Fruit fly (Drosophila melanogaster) whole organism, wandering third instar larva: ENCODE results near the gene CG15483.

Source experiments
- Abd-B ChIP-seq: fragments of >200 bp; optimal IDR thresholded peaks from 2 replicates; lab custom pipeline; 2017; ENCODE audit warnings: missing biosample characterization, missing genetic modification characterization
- Hnf4 ChIP-seq: fragments of 200-800 bp; sonication (Bioruptor generic); optimal IDR thresholded peaks from 2 replicates; lab custom pipeline; 2016; ENCODE audit warnings: missing biosample characterization, mild to moderate bottlenecking, missing genetic modification characterization
- Myc ChIP-seq: fragments of >200 bp; optimal IDR thresholded peaks from 2 replicates; lab custom pipeline; 2017
- Vsx2 ChIP-seq: fragments of 200-300, 225-300 bp; sonication (Bioruptor generic); optimal IDR thresholded peaks from 2 replicates; lab custom pipeline; 2018; ENCODE audit warnings: missing biosample characterization, missing genetic modification characterization; ENCODE audit not compliant: partially characterized antibody
- br ChIP-seq: fragments of 200-800 bp; sonication (Bioruptor generic); optimal IDR thresholded peaks from 2 replicates; lab custom pipeline; 2016; ENCODE audit warnings: missing biosample characterization, missing genetic modification characterization
- h ChIP-seq: fragments of 200-800 bp; sonication (Bioruptor generic); optimal IDR thresholded peaks from 3 replicates; lab custom pipeline; 2016; ENCODE audit warnings: missing biosample characterization, mild to moderate bottlenecking, missing genetic modification characterization
- pan ChIP-seq: fragments of >200 bp; optimal IDR thresholded peaks from 2 replicates; lab custom pipeline; 2017
- psq ChIP-seq: fragments of 200-800 bp; sonication (Bioruptor generic); optimal IDR thresholded peaks from 3 replicates; lab custom pipeline; 2017; ENCODE audit warnings: missing biosample characterization, mild to moderate bottlenecking, missing genetic modification characterization, moderate library complexity

DNA sequence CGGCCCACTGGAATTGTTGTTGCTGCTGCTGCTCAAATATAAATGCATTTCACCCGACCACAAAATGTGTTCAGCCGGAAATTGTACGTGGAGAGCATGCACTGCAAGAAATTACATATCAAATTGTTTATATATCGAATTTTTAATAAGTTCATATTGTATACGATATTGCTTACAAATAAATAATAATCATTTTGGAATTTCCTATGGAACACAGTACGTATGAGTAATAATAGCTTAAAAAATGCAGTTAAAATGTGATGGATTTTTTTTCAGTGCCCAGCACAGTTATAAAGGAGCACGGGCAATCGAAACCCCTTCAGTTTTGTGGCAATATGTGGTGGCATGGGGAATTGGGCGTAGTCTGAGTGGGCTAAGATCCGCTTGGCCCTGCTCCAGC, 5.2 kb downstream of the CG15483 start:
- no peak for TF ChIP-seq Hnf4 (GFP tag; lab: Kevin White, UChicago)
- no peak for TF ChIP-seq psq
- TF ChIP-seq pan (lab: Kevin White, UChicago), result no peak
- TF ChIP-seq h (GFP tag; lab: Kevin White, UChicago), result no peak
- no peak for TF ChIP-seq Abd-B (GFP tag; lab: Kevin White, UChicago)
- no peak for TF ChIP-seq br (GFP tag; lab: Kevin White, UChicago)
- TF ChIP-seq Vsx2 (GFP tag; lab: Kevin White, UChicago), result no peak
- no peak for TF ChIP-seq Myc (lab: Kevin White, UChicago)
